Fruit fly (Drosophila melanogaster) whole organism, embryonic: ENCODE data around the gene Syx4.

Source experiments
- CG10267 ChIP-seq: fragments of 200-800 bp; sonication (Bioruptor generic); optimal IDR thresholded peaks from 2 replicates; lab custom pipeline; 2018; ENCODE audit warnings: missing biosample characterization, mild to moderate bottlenecking, missing genetic modification characterization, moderate library complexity
- CG12104 ChIP-seq: fragments of 200-800 bp; sonication (Bioruptor generic); optimal IDR thresholded peaks from 3 replicates; lab custom pipeline; 2016; ENCODE audit warnings: missing biosample characterization, missing genetic modification characterization
- CG12942 ChIP-seq: fragments of 200-800 bp; sonication (Bioruptor generic); optimal IDR thresholded peaks from 3 replicates; lab custom pipeline; 2016; ENCODE audit warnings: missing biosample characterization, missing genetic modification characterization
- CG14441 ChIP-seq: fragments of 200-800 bp; sonication (Bioruptor generic); IDR thresholded peaks from 2 replicates; pipeline ENCODE4 v1.3.6; 2022; ENCODE audit warnings: missing biosample characterization, missing genetic modification characterization
- CG14710 ChIP-seq: fragments of 200-800 bp; sonication (Bioruptor generic); optimal IDR thresholded peaks from 3 replicates; lab custom pipeline; 2019; ENCODE audit warnings: missing biosample characterization, mild to moderate bottlenecking, missing genetic modification characterization, moderate library complexity
- CG15269 ChIP-seq: fragments of 200-800 bp; sonication (Bioruptor generic); optimal IDR thresholded peaks from 2 replicates; lab custom pipeline; 2018; ENCODE audit warnings: missing biosample characterization, mild to moderate bottlenecking, missing genetic modification characterization, moderate library complexity
- CG1603 ChIP-seq: fragments of 200-800 bp; sonication (Bioruptor generic); optimal IDR thresholded peaks from 2 replicates; lab custom pipeline; 2019; ENCODE audit warnings: missing biosample characterization, mild to moderate bottlenecking, missing genetic modification characterization, moderate library complexity
- CG16813 ChIP-seq: fragments of 200-800 bp; sonication (Bioruptor generic); IDR thresholded peaks from 3 replicates; pipeline ENCODE4 v1.3.6; 2022; ENCODE audit warnings: missing biosample characterization, missing genetic modification characterization; ENCODE audit not compliant: partially characterized antibody
- CG2116 ChIP-seq: fragments of 200-800 bp; sonication (Bioruptor generic); optimal IDR thresholded peaks from 3 replicates; lab custom pipeline; 2018; ENCODE audit warnings: missing biosample characterization, mild to moderate bottlenecking, missing genetic modification characterization
- CG2120 ChIP-seq: fragments of 200-800 bp; sonication (Bioruptor generic); optimal IDR thresholded peaks from 3 replicates; lab custom pipeline; 2016; ENCODE audit warnings: missing biosample characterization, missing genetic modification characterization
- CG30020 ChIP-seq: fragments of 200-800 bp; optimal IDR thresholded peaks from 2 replicates; lab custom pipeline; 2019; ENCODE audit warnings: missing biosample characterization, mild to moderate bottlenecking, missing genetic modification characterization, moderate library complexity
- CG31441 ChIP-seq: fragments of 200-800 bp; sonication (Bioruptor generic); IDR thresholded peaks from 2 replicates; pipeline ENCODE4 v1.3.6; 2022; ENCODE audit warnings: missing biosample characterization, missing genetic modification characterization
- CG3163 ChIP-seq: fragments of 200-800 bp; sonication (Bioruptor generic); optimal IDR thresholded peaks from 3 replicates; lab custom pipeline; 2016; ENCODE audit warnings: missing biosample characterization, missing genetic modification characterization
- CG4424 ChIP-seq: fragments of 200-800 bp; sonication (Bioruptor generic); optimal IDR thresholded peaks from 3 replicates; lab custom pipeline; 2016; ENCODE audit warnings: missing biosample characterization, missing genetic modification characterization
- CG5245 ChIP-seq: fragments of 200-800 bp; sonication (Bioruptor generic); optimal IDR thresholded peaks from 3 replicates; lab custom pipeline; 2016; ENCODE audit warnings: missing biosample characterization, missing genetic modification characterization
- CG7745 ChIP-seq: fragments of 200-800 bp; sonication (Bioruptor generic); optimal IDR thresholded peaks from 2 replicates; lab custom pipeline; 2018; ENCODE audit warnings: missing biosample characterization, mild to moderate bottlenecking, missing genetic modification characterization, moderate library complexity
- CG8924 ChIP-seq: fragments of 200-800 bp; optimal IDR thresholded peaks from 3 replicates; lab custom pipeline; 2019; ENCODE audit warnings: missing biosample characterization, mild to moderate bottlenecking, missing genetic modification characterization, moderate library complexity
- CG9932 ChIP-seq: fragments of 200-800 bp; sonication (Bioruptor generic); IDR thresholded peaks from 2 replicates; pipeline ENCODE4 v1.3.6; 2022; ENCODE audit warnings: missing biosample characterization, missing genetic modification characterization
- Drgx ChIP-seq: fragments of 200-800 bp; sonication (Bioruptor generic); IDR thresholded peaks from 2 replicates; pipeline ENCODE4 v1.3.6; 2022; ENCODE audit warnings: missing biosample characterization, missing genetic modification characterization
- E2f2 ChIP-seq: fragments of 200-800 bp; sonication (Bioruptor generic); IDR thresholded peaks from 2 replicates; pipeline ENCODE4 v1.3.6; 2022; ENCODE audit warnings: missing biosample characterization, missing genetic modification characterization
- Fer2 ChIP-seq: fragments of 200-800 bp; sonication (Bioruptor generic); optimal IDR thresholded peaks from 2 replicates; lab custom pipeline; 2018; ENCODE audit warnings: missing biosample characterization, mild to moderate bottlenecking, missing genetic modification characterization, moderate library complexity
- HLH4C ChIP-seq: fragments of 200-800 bp; sonication (Bioruptor generic); IDR thresholded peaks from 3 replicates; pipeline ENCODE4 v1.3.6; 2022; ENCODE audit warnings: missing biosample characterization, missing genetic modification characterization; ENCODE audit not compliant: partially characterized antibody
- HmgZ ChIP-seq: fragments of 200-800 bp; sonication (Bioruptor generic); optimal IDR thresholded peaks from 2 replicates; lab custom pipeline; 2018; ENCODE audit warnings: missing biosample characterization, mild to moderate bottlenecking, missing genetic modification characterization
- Jarid2 ChIP-seq: fragments of 200-800 bp; sonication (Bioruptor generic); optimal IDR thresholded peaks from 3 replicates; lab custom pipeline; 2017; ENCODE audit warnings: mild to moderate bottlenecking, missing biosample characterization, missing genetic modification reagents, missing genetic modification characterization
- Kr ChIP-seq: fragments of 200-800 bp; sonication (Bioruptor generic); optimal IDR thresholded peaks from 2 replicates; lab custom pipeline; 2017; ENCODE audit warnings: missing biosample characterization, mild to moderate bottlenecking, missing genetic modification characterization
- Lpt ChIP-seq: fragments of >200 bp; optimal IDR thresholded peaks from 2 replicates; lab custom pipeline; 2018; ENCODE audit warnings: missing biosample characterization, missing genetic modification characterization
- MBD-R2 ChIP-seq: fragments of 200-800 bp; sonication (Bioruptor generic); IDR thresholded peaks from 2 replicates; pipeline ENCODE4 v1.3.6; 2022; ENCODE audit warnings: missing biosample characterization, missing genetic modification characterization
- Opbp ChIP-seq: fragments of 200-800 bp; sonication (Bioruptor generic); IDR thresholded peaks from 3 replicates; pipeline ENCODE4 v1.3.6; 2022; ENCODE audit warnings: missing biosample characterization, missing genetic modification characterization; ENCODE audit not compliant: partially characterized antibody
- Sox100B ChIP-seq: fragments of 200-800 bp; sonication (Bioruptor generic); optimal IDR thresholded peaks from 3 replicates; lab custom pipeline; 2018; ENCODE audit warnings: missing biosample characterization, mild to moderate bottlenecking, missing genetic modification characterization
- Sox102F ChIP-seq: fragments of 200-800 bp; sonication (Bioruptor generic); optimal IDR thresholded peaks from 2 replicates; lab custom pipeline; 2018; ENCODE audit warnings: missing biosample characterization, mild to moderate bottlenecking, missing genetic modification characterization, moderate library complexity
- Sry-δ ChIP-seq: fragments of 200-800 bp; sonication (Bioruptor generic); optimal IDR thresholded peaks from 2 replicates; lab custom pipeline; 2016; ENCODE audit warnings: missing biosample characterization, missing genetic modification characterization
- amos ChIP-seq: fragments of 200-800 bp; sonication (Bioruptor generic); IDR thresholded peaks from 2 replicates; pipeline ENCODE4 v1.3.6; 2022; ENCODE audit warnings: missing biosample characterization, missing genetic modification characterization; ENCODE audit not compliant: partially characterized antibody
- aop ChIP-seq: fragments of 200-800 bp; sonication (Bioruptor generic); IDR thresholded peaks from 2 replicates; pipeline ENCODE4 v1.3.6; 2022; ENCODE audit warnings: missing biosample characterization, missing genetic modification characterization
- bowl ChIP-seq: fragments of 200-800 bp; sonication (Bioruptor generic); IDR thresholded peaks from 2 replicates; pipeline ENCODE4 v1.3.6; 2022; ENCODE audit warnings: missing biosample characterization, missing genetic modification characterization
- chm ChIP-seq: fragments of 200-800 bp; sonication (Bioruptor generic); IDR thresholded peaks from 2 replicates; pipeline ENCODE4 v1.3.6; 2022; ENCODE audit warnings: missing biosample characterization, missing genetic modification characterization
- disco-r ChIP-seq: fragments of 200-800 bp; sonication (Bioruptor generic); optimal IDR thresholded peaks from 2 replicates; lab custom pipeline; 2016; ENCODE audit warnings: missing biosample characterization, missing genetic modification characterization
- dm ChIP-seq: fragments of 200-800 bp; sonication (Bioruptor generic); optimal IDR thresholded peaks from 3 replicates; lab custom pipeline; 2016; ENCODE audit warnings: missing biosample characterization, missing genetic modification characterization
- kni ChIP-seq: fragments of 200-800 bp; sonication (Bioruptor generic); optimal IDR thresholded peaks from 3 replicates; lab custom pipeline; 2017; ENCODE audit warnings: mild to moderate bottlenecking, missing biosample characterization, missing genetic modification reagents, missing genetic modification characterization
- lilli ChIP-seq: fragments of 200-800 bp; sonication (Bioruptor generic); optimal IDR thresholded peaks from 3 replicates; lab custom pipeline; 2016; ENCODE audit warnings: missing biosample characterization, missing genetic modification characterization
- lmd ChIP-seq: fragments of 200-800 bp; sonication (Bioruptor generic); IDR thresholded peaks from 2 replicates; pipeline ENCODE4 v1.3.6; 2022; ENCODE audit warnings: missing biosample characterization, missing genetic modification characterization
- lola ChIP-seq, 3 experiments: fragments of >200 bp in 2 of 3; fragments of 200-800 bp in 1 of 3; sonication (Bioruptor generic) in 1 of 3; optimal IDR thresholded peaks; 2 replicates each; lab custom pipeline; 2017 to 2019; ENCODE audit warnings: missing biosample characterization in 3 of 3, missing genetic modification characterization in 3 of 3, mild to moderate bottlenecking in 1 of 3, moderate library complexity in 1 of 3
- lov ChIP-seq, 2 experiments: fragments of 200-800 bp in 1 of 2; fragments of >200 bp in 1 of 2; sonication (Bioruptor generic) in 1 of 2; IDR thresholded peaks in 1 of 2; optimal IDR thresholded peaks in 1 of 2; 2 replicates in 1 of 2; 3 replicates in 1 of 2; pipeline versions ENCODE4 v1.3.6 to Lab custom; 2017 to 2022; ENCODE audit warnings: missing biosample characterization in 1 of 2, missing genetic modification characterization in 1 of 2
- phol ChIP-seq: fragments of 200-800 bp; sonication (Bioruptor generic); optimal IDR thresholded peaks from 3 replicates; lab custom pipeline; 2018; ENCODE audit warnings: missing biosample characterization, mild to moderate bottlenecking, missing genetic modification characterization, moderate library complexity
- sisA ChIP-seq: fragments of 200-800 bp; sonication (Bioruptor generic); IDR thresholded peaks from 2 replicates; pipeline ENCODE4 v1.3.6; 2022; ENCODE audit warnings: missing biosample characterization, missing genetic modification characterization
- ssp ChIP-seq: fragments of 200-800 bp; sonication (Bioruptor generic); IDR thresholded peaks from 2 replicates; pipeline ENCODE4 v1.3.6; 2022; ENCODE audit warnings: missing biosample characterization, missing genetic modification characterization
- tna ChIP-seq: fragments of 200-800 bp; sonication (Bioruptor generic); IDR thresholded peaks from 2 replicates; pipeline ENCODE4 v1.3.6; 2022; ENCODE audit warnings: missing biosample characterization, missing genetic modification characterization; ENCODE audit not compliant: partially characterized antibody
- trem ChIP-seq: fragments of 200-800 bp; optimal IDR thresholded peaks from 3 replicates; lab custom pipeline; 2019; ENCODE audit warnings: missing biosample characterization, mild to moderate bottlenecking, missing genetic modification characterization, moderate library complexity
- tup ChIP-seq: fragments of 200-800 bp; sonication (Bioruptor generic); optimal IDR thresholded peaks from 2 replicates; lab custom pipeline; 2016; ENCODE audit warnings: missing biosample characterization, mild to moderate bottlenecking, missing genetic modification characterization, moderate library complexity
- unpg ChIP-seq: fragments of 200-800 bp; sonication (Bioruptor generic); optimal IDR thresholded peaks from 3 replicates; lab custom pipeline; 2018; ENCODE audit warnings: missing biosample characterization, mild to moderate bottlenecking, missing genetic modification characterization, moderate library complexity
- vvl ChIP-seq: fragments of 200-800 bp; sonication (Bioruptor generic); IDR thresholded peaks from 2 replicates; pipeline ENCODE4 v1.3.6; 2022; ENCODE audit warnings: missing biosample characterization, missing genetic modification characterization

Syx4 gene

DNA sequence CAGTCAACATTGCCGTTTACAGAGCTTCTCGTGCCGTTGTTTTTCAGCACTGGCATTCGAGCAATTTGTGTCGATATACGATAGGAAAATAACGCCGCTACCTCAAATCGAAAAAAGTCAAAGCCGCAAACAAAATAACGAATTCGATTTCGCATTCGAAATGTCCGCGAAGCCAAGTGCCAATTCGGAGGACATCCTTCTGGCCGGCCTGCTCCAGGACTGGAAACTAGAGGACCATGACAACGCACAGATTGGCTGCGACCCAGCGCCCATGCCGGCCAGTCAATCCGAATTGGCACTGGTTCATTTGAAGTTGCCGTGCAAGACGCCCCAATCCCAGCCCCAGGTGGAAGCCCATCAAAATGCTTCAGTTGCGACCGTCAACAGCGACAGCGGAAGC is 29.1 kb downstream of the Syx4 start (continued):
- peak; percentile 14 for TF ChIP-seq lilli (GFP tag; lab: Kevin White, UChicago)
- peak; percentile 41; the same call in 1 of the 2 replicates for TF ChIP-seq amos (GFP tag; lab: Robert Waterston, UW)
- TF ChIP-seq CG2116 = peak; percentile 48
- peak; percentile 18 for TF ChIP-seq CG2120 (GFP tag; lab: Kevin White, UChicago)
- 0 out of 2 replicates have a peak, but pooled peaks have one; percentile 7 for TF ChIP-seq CG9932 (GFP tag; lab: Robert Waterston, UW)
- TF ChIP-seq phol (tag; lab: Kevin White, UChicago) = peak; percentile 31
- TF ChIP-seq lmd (GFP tag; lab: Robert Waterston, UW) = peak; percentile 19; the same call in 1 of the 2 replicates
- TF ChIP-seq vvl = 0 out of 2 replicates have a peak, but pooled peaks have one; percentile 15
- peak; percentile 2 for TF ChIP-seq CG1603 (tag; lab: Kevin White, UChicago)
- TF ChIP-seq Sry-δ (GFP tag; lab: Kevin White, UChicago) = peak; percentile 36
- TF ChIP-seq dm (GFP tag; lab: Kevin White, UChicago) = peak; percentile 24
- TF ChIP-seq CG10267 = peak; percentile 49
- peak; percentile 56 for TF ChIP-seq HLH4C (GFP tag; lab: Robert Waterston, UW)
- no peak for TF ChIP-seq lov (optimal IDR thresholded peaks at IDR 0.05; lab: Kevin White, UChicago)
- no peak for TF ChIP-seq lov (GFP tag; IDR thresholded peaks at IDR 0.05; lab: Robert Waterston, UW)
- TF ChIP-seq CG16813 (GFP tag; lab: Robert Waterston, UW) = peak; percentile 41; the same call in 1 of the 3 replicates
- TF ChIP-seq CG14441 (GFP tag; lab: Robert Waterston, UW) = no peak
- TF ChIP-seq E2f2 = peak; percentile 80
- 0 out of 2 replicates have a peak, but pooled peaks have one; percentile 8 for TF ChIP-seq ssp
- peak; percentile 54 for TF ChIP-seq MBD-R2 (GFP tag; lab: Robert Waterston, UW)
- peak; percentile 16; the same call in 1 of the 2 replicates for TF ChIP-seq tna (GFP tag; lab: Robert Waterston, UW)
- peak; percentile 28; the same call in 1 of the 3 replicates for TF ChIP-seq Opbp

DNA sequence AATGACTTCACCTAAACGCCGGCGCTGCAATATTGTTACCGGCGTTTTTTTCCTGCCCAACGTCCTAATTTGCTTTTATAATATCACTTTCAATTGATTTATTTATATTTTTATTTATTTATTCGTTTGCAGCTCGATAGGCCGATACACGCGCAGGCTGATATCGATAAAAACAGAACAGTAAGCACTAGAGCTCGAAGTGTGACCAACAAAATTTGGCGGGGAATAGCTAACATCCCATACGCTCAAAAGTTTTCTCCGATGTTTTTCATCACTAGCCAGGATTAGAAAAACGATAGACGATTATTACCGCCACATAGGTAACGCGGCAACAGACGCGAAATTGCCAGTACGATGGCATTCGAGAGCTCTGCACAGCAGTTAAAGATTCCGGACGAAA is 30.1 kb downstream of the Syx4 start, which contains the start of the genes CG2685 and CG2694:
TSS of gene CG2685 (minus strand) at position 185 of the 400 bp plus-strand sequence.
TSS of gene CG2694 (plus strand) at position 304 of the 400 bp plus-strand sequence.
- TF ChIP-seq aop (no peak), CG14710 (peak; percentile 13), Jarid2 (GFP tag; lab: Kevin White, UChicago) (no peak), tup (GFP tag; lab: Kevin White, UChicago) (no peak), Lpt (no peak), CG7745 (tag; lab: Kevin White, UChicago) (no peak), CG3163 (GFP tag; lab: Kevin White, UChicago) (no peak), CG12942 (no peak), trem (peak; percentile 29), Sox102F (no peak), Drgx (GFP tag; lab: Robert Waterston, UW) (no peak), CG31441 (GFP tag; lab: Robert Waterston, UW) (no peak), Kr (GFP tag; lab: Kevin White, UChicago) (no peak), chm (GFP tag; lab: Robert Waterston, UW) (no peak), CG4424 (GFP tag; lab: Kevin White, UChicago) (no peak), CG30020 (no peak), CG5245 (no peak), CG8924 (tag; lab: Kevin White, UChicago) (no peak), HmgZ (tag; lab: Kevin White, UChicago) (peak; percentile 48), kni (GFP tag; lab: Kevin White, UChicago) (no peak), CG15269 (no peak), disco-r (no peak), CG12104 (GFP tag; lab: Kevin White, UChicago) (no peak), Sox100B (GFP tag; lab: Kevin White, UChicago) (no peak), lola (GFP tag; optimal IDR thresholded peaks at IDR 0.05; lab: Kevin White, UChicago) (no peak), bowl (GFP tag; lab: Robert Waterston, UW) (no peak), sisA (no peak), Fer2 (tag; lab: Kevin White, UChicago) (no peak), unpg (GFP tag; lab: Kevin White, UChicago) (no peak)
